Worm (Caenorhabditis elegans) whole organism, young adult: Measurements from ENCODE around the gene T06E8.2.

Experiments
- C06A6.2 ChIP-seq: fragments of 200-800 bp; sonication (Bioruptor generic); conservative IDR thresholded peaks from 2 replicates; pipeline ENCODE4 v1.3.6; 2022; ENCODE audit warnings: missing genetic modification characterization, missing compliant biosample characterization
- C17E4.6 ChIP-seq: fragments of 200-800 bp; sonication (Bioruptor generic); IDR thresholded peaks from 2 replicates; pipeline ENCODE4 v1.3.6; 2022; ENCODE audit warnings: missing genetic modification reagents, missing genetic modification characterization, missing compliant biosample characterization
- D2030.7 ChIP-seq: fragments of 200-800 bp; sonication (Bioruptor generic); IDR thresholded peaks from 2 replicates; pipeline ENCODE4 v1.3.6; 2022; ENCODE audit warnings: missing genetic modification reagents, missing genetic modification characterization, missing compliant biosample characterization
- F10E7.11 ChIP-seq: sonication (generic microtip); optimal IDR thresholded peaks from 2 replicates; lab custom pipeline; 2017; ENCODE audit warnings: mild to moderate bottlenecking, missing genetic modification characterization, moderate library complexity, missing compliant biosample characterization
- F23B12.7 ChIP-seq: sonication (generic microtip); optimal IDR thresholded peaks from 2 replicates; lab custom pipeline; 2017; ENCODE audit warnings: missing genetic modification characterization, mild to moderate bottlenecking, missing compliant biosample characterization, antibody characterized with exemption, moderate library complexity; ENCODE audit not compliant: insufficient read depth
- F49E8.2 ChIP-seq: sonication (generic microtip); optimal IDR thresholded peaks from 3 replicates; lab custom pipeline; 2017; ENCODE audit warnings: missing genetic modification characterization, mild to moderate bottlenecking, missing compliant biosample characterization, antibody characterized with exemption, moderate library complexity; ENCODE audit not compliant: insufficient read depth
- F52B5.7 ChIP-seq: sonication (generic microtip); optimal IDR thresholded peaks from 2 replicates; lab custom pipeline; 2016; ENCODE audit warnings: mild to moderate bottlenecking, missing genetic modification characterization, missing compliant biosample characterization
- F55B11.4 ChIP-seq: sonication (generic microtip); optimal IDR thresholded peaks from 2 replicates; lab custom pipeline; 2016; ENCODE audit warnings: missing compliant biosample characterization, missing genetic modification characterization, borderline replicate concordance; ENCODE audit not compliant: insufficient read depth
- F57C9.4 ChIP-seq: sonication (generic microtip); optimal IDR thresholded peaks from 2 replicates; lab custom pipeline; 2017; ENCODE audit warnings: mild to moderate bottlenecking, missing genetic modification characterization, missing compliant biosample characterization
- K12H6.12 ChIP-seq: fragments of 200-800 bp; sonication (Bioruptor generic); optimal IDR thresholded peaks from 2 replicates; lab custom pipeline; 2018; ENCODE audit warnings: mild to moderate bottlenecking, missing genetic modification characterization, missing compliant biosample characterization
- Y79H2A.3 ChIP-seq: fragments of 200-800 bp; sonication (Bioruptor generic); conservative IDR thresholded peaks from 2 replicates; pipeline ENCODE4 v1.3.6; 2022; ENCODE audit warnings: missing genetic modification reagents, missing genetic modification characterization, missing compliant biosample characterization
- ZK185.1 ChIP-seq: sonication (generic microtip); optimal IDR thresholded peaks from 2 replicates; lab custom pipeline; 2016; ENCODE audit warnings: mild to moderate bottlenecking, missing genetic modification characterization, missing compliant biosample characterization; ENCODE audit not compliant: poor library complexity, severe bottlenecking
- aptf-2 ChIP-seq: fragments of 200-800 bp; sonication (Bioruptor generic); conservative IDR thresholded peaks from 2 replicates; pipeline ENCODE4 v1.3.6; 2022; ENCODE audit warnings: missing genetic modification reagents, missing genetic modification characterization, missing compliant biosample characterization
- atf-7 ChIP-seq: sonication (generic microtip); optimal IDR thresholded peaks from 2 replicates; lab custom pipeline; 2017; ENCODE audit warnings: mild to moderate bottlenecking, missing genetic modification characterization, missing compliant biosample characterization
- bed-2 ChIP-seq: fragments of 200-800 bp; sonication (Bioruptor generic); IDR thresholded peaks from 2 replicates; pipeline ENCODE4 v1.3.6; 2022; ENCODE audit warnings: missing genetic modification reagents, missing genetic modification characterization, missing compliant biosample characterization
- cebp-1 ChIP-seq, 2 experiments: fragments of 200-800 bp in 1 of 2; sonication (Bioruptor generic) in 1 of 2; sonication (generic microtip) in 1 of 2; IDR thresholded peaks in 1 of 2; optimal IDR thresholded peaks in 1 of 2; 2 replicates each; pipeline versions ENCODE4 v1.3.6 to Lab custom; 2017 to 2022; ENCODE audit warnings: missing compliant biosample characterization in 2 of 2, missing genetic modification characterization in 2 of 2, mild to moderate bottlenecking in 1 of 2, missing genetic modification reagents in 1 of 2, moderate library complexity in 1 of 2
- ceh-100 ChIP-seq: fragments of 200-800 bp; sonication (Bioruptor generic); IDR thresholded peaks from 2 replicates; pipeline ENCODE4 v1.3.6; 2022; ENCODE audit warnings: missing genetic modification reagents, missing genetic modification characterization, missing compliant biosample characterization
- ceh-79 ChIP-seq: sonication (generic microtip); optimal IDR thresholded peaks from 2 replicates; lab custom pipeline; 2017; ENCODE audit warnings: mild to moderate bottlenecking, missing genetic modification characterization, missing compliant biosample characterization
- ceh-91 ChIP-seq: fragments of 200-800 bp; sonication (Bioruptor generic); IDR thresholded peaks from 2 replicates; pipeline ENCODE4 v1.3.6; 2022; ENCODE audit warnings: missing genetic modification reagents, missing genetic modification characterization, missing compliant biosample characterization
- chd-7 ChIP-seq: sonication (generic microtip); optimal IDR thresholded peaks from 2 replicates; lab custom pipeline; 2016; ENCODE audit warnings: mild to moderate bottlenecking, missing genetic modification characterization, moderate library complexity, missing compliant biosample characterization
- dox-1 ChIP-seq: fragments of 200-800 bp; sonication (Bioruptor generic); IDR thresholded peaks from 2 replicates; pipeline ENCODE4 v1.3.6; 2022; ENCODE audit warnings: missing genetic modification reagents, missing genetic modification characterization, missing compliant biosample characterization
- efl-1 ChIP-seq: fragments of 150-350 bp; optimal IDR thresholded peaks from 2 replicates; lab custom pipeline; 2014; ENCODE audit warnings: missing biosample characterization, missing genetic modification reagents, missing genetic modification characterization
- ekl-4 ChIP-seq: fragments of 200-800 bp; sonication (Bioruptor generic); IDR thresholded peaks from 2 replicates; pipeline ENCODE4 v1.3.6; 2022; ENCODE audit warnings: missing genetic modification reagents, missing genetic modification characterization, missing compliant biosample characterization
- hsf-1 ChIP-seq: fragments of 200-800 bp; sonication (Bioruptor generic); IDR thresholded peaks from 2 replicates; pipeline ENCODE4 v1.3.6; 2022; ENCODE audit warnings: missing genetic modification reagents, missing genetic modification characterization, missing compliant biosample characterization
- lag-1 ChIP-seq: fragments of 200-800 bp; sonication (Bioruptor generic); IDR thresholded peaks from 2 replicates; pipeline ENCODE4 v1.3.6; 2022; ENCODE audit warnings: missing genetic modification reagents, missing genetic modification characterization, missing compliant biosample characterization
- let-607 ChIP-seq, 2 experiments: fragments of 200-800 bp in 1 of 2; sonication (Bioruptor generic) in 1 of 2; sonication (generic microtip) in 1 of 2; optimal IDR thresholded peaks; 2 replicates each; lab custom pipeline; 2016 to 2018; ENCODE audit warnings: mild to moderate bottlenecking in 2 of 2, missing compliant biosample characterization in 2 of 2, missing genetic modification characterization in 2 of 2, moderate library complexity in 2 of 2, missing genotype in 1 of 2
- lin-40 ChIP-seq: sonication (generic microtip); optimal IDR thresholded peaks from 2 replicates; lab custom pipeline; 2016; ENCODE audit warnings: missing genetic modification characterization, mild to moderate bottlenecking, missing compliant biosample characterization, missing genotype, missing genetic modification reagents
- lsl-1 ChIP-seq: fragments of 200-800 bp; sonication (Bioruptor generic); optimal IDR thresholded peaks from 2 replicates; lab custom pipeline; 2018; ENCODE audit warnings: mild to moderate bottlenecking, missing genetic modification characterization, moderate library complexity, missing compliant biosample characterization
- madf-10 ChIP-seq: sonication (generic microtip); optimal IDR thresholded peaks from 2 replicates; lab custom pipeline; 2016; ENCODE audit warnings: mild to moderate bottlenecking, missing genetic modification characterization, missing compliant biosample characterization
- madf-8 ChIP-seq: fragments of 200-800 bp; sonication (Bioruptor generic); conservative IDR thresholded peaks from 2 replicates; pipeline ENCODE4 v1.3.6; 2022; ENCODE audit warnings: missing genetic modification reagents, missing genetic modification characterization, missing compliant biosample characterization
- mel-28 ChIP-seq: sonication (generic microtip); optimal IDR thresholded peaks from 2 replicates; lab custom pipeline; 2016; ENCODE audit warnings: borderline replicate concordance, mild to moderate bottlenecking, missing genetic modification characterization, missing compliant biosample characterization
- nfya-2 ChIP-seq: fragments of 200-800 bp; sonication (Bioruptor generic); IDR thresholded peaks from 2 replicates; pipeline ENCODE4 v1.3.6; 2022; ENCODE audit warnings: missing genetic modification reagents, missing genetic modification characterization, missing compliant biosample characterization
- nfyb-1 ChIP-seq: fragments of 200-800 bp; sonication (Bioruptor generic); IDR thresholded peaks from 2 replicates; pipeline ENCODE4 v1.3.6; 2022; ENCODE audit warnings: missing genetic modification reagents, missing genetic modification characterization, missing compliant biosample characterization
- nhr-80 ChIP-seq: sonication (generic microtip); optimal IDR thresholded peaks from 2 replicates; lab custom pipeline; 2016; ENCODE audit warnings: missing genetic modification characterization, missing compliant biosample characterization
- pha-4 ChIP-seq: fragments of 150-350 bp; sonication (generic microtip); optimal IDR thresholded peaks from 2 replicates; lab custom pipeline; 2014; ENCODE audit warnings: missing biosample characterization, missing genetic modification reagents, missing genetic modification characterization
- sea-2 ChIP-seq: fragments of 200-800 bp; sonication (Bioruptor generic); IDR thresholded peaks from 2 replicates; pipeline ENCODE4 v1.3.6; 2022; ENCODE audit warnings: missing genetic modification characterization, missing compliant biosample characterization
- snpc-1.1 ChIP-seq: sonication (generic microtip); optimal IDR thresholded peaks from 2 replicates; lab custom pipeline; 2017; ENCODE audit warnings: missing genetic modification characterization, mild to moderate bottlenecking, missing compliant biosample characterization, antibody characterized with exemption, moderate library complexity, missing genotype, missing genetic modification reagents; ENCODE audit not compliant: insufficient read depth
- snpc-1.3 ChIP-seq: sonication (generic microtip); optimal IDR thresholded peaks from 2 replicates; lab custom pipeline; 2017; ENCODE audit warnings: missing genetic modification characterization, mild to moderate bottlenecking, missing compliant biosample characterization, antibody characterized with exemption, moderate library complexity, missing genotype, missing genetic modification reagents; ENCODE audit not compliant: insufficient read depth
- snpc-3.4 ChIP-seq: sonication (generic microtip); optimal IDR thresholded peaks from 2 replicates; lab custom pipeline; 2017; ENCODE audit warnings: missing genetic modification characterization, mild to moderate bottlenecking, missing compliant biosample characterization, antibody characterized with exemption, moderate library complexity, missing genotype, missing genetic modification reagents
- snpc-4 ChIP-seq, 5 experiments: fragments of 150-350 bp in 1 of 5; sonication (generic microtip) in 4 of 5; optimal IDR thresholded peaks; 2 replicates each; lab custom pipeline; 2014 to 2018; ENCODE audit warnings: missing genetic modification characterization in 5 of 5, missing biosample characterization in 3 of 5, antibody characterized with exemption in 2 of 5, mild to moderate bottlenecking in 2 of 5, missing compliant biosample characterization in 2 of 5, missing genotype in 2 of 5, moderate library complexity in 2 of 5, missing genetic modification reagents in 1 of 5
- tbp1 ChIP-seq: fragments of 200-800 bp; sonication (Bioruptor generic); optimal IDR thresholded peaks from 2 replicates; lab custom pipeline; 2018; ENCODE audit warnings: mild to moderate bottlenecking, missing genetic modification characterization, missing compliant biosample characterization
- tlf-1 ChIP-seq: fragments of 200-800 bp; sonication (Bioruptor generic); optimal IDR thresholded peaks from 2 replicates; lab custom pipeline; 2018; ENCODE audit warnings: mild to moderate bottlenecking, missing genetic modification characterization, missing compliant biosample characterization
- zfh-2 ChIP-seq: fragments of 200-800 bp; sonication (Bioruptor generic); conservative IDR thresholded peaks from 2 replicates; pipeline ENCODE4 v1.3.6; 2022; ENCODE audit warnings: missing genetic modification reagents, missing genetic modification characterization, missing compliant biosample characterization
- zim-3 ChIP-seq: sonication (generic microtip); optimal IDR thresholded peaks from 2 replicates; lab custom pipeline; 2017; ENCODE audit warnings: mild to moderate bottlenecking, missing genetic modification characterization, moderate library complexity, missing compliant biosample characterization
- ztf-28 ChIP-seq: fragments of 200-800 bp; sonication (Bioruptor generic); IDR thresholded peaks from 2 replicates; pipeline ENCODE4 v1.3.6; 2022; ENCODE audit warnings: missing genetic modification reagents, missing genetic modification characterization, missing compliant biosample characterization

T06E8.2 gene

ce11 chrV:10003315-10003969 lies 32.8 kb downstream of the T06E8.2 start:
- peak; percentile 2 for TF ChIP-seq K12H6.12
- TF ChIP-seq D2030.7: peak; percentile 56; the same call in 1 of the 2 replicates
- TF ChIP-seq C06A6.2 (GFP tag; lab: Robert Waterston, UW): no peak
- peak; percentile 32 for TF ChIP-seq madf-8
- no peak for TF ChIP-seq lin-40
- no peak for TF ChIP-seq zim-3 (tag; lab: Kevin White, UChicago)
- no peak for TF ChIP-seq chd-7 (tag; lab: Kevin White, UChicago)
- TF ChIP-seq let-607 (tag; optimal IDR thresholded peaks at IDR 0.05; lab: Kevin White, UChicago): peak; percentile 24 to 33
- TF ChIP-seq ztf-28 (GFP tag; lab: Robert Waterston, UW): no peak
- no peak; the same call in 1 of the 2 replicates for TF ChIP-seq dox-1 (GFP tag; lab: Robert Waterston, UW)
- no peak for TF ChIP-seq lag-1 (GFP tag; lab: Robert Waterston, UW)
- TF ChIP-seq zfh-2: no peak
- peak; percentile 81 for TF ChIP-seq nhr-80
- no peak for TF ChIP-seq ceh-91
- no peak for TF ChIP-seq hsf-1 (GFP tag; lab: Robert Waterston, UW)
- TF ChIP-seq Y79H2A.3 (GFP tag; lab: Robert Waterston, UW): no peak
- peak; percentile 42 for TF ChIP-seq lsl-1
- no peak for TF ChIP-seq nfya-2
- peak; percentile 73 for TF ChIP-seq snpc-3.4 (tag; lab: Kevin White, UChicago)
- TF ChIP-seq sea-2 (GFP tag; lab: Robert Waterston, UW): no peak
- no peak for TF ChIP-seq madf-10
- peak; percentile 43 for TF ChIP-seq snpc-1.1 (tag; lab: Kevin White, UChicago)
- TF ChIP-seq F57C9.4: no peak
- TF ChIP-seq F10E7.11: no peak
- TF ChIP-seq mel-28 (tag; lab: Kevin White, UChicago): no peak
- no peak for TF ChIP-seq cebp-1 (GFP tag; IDR thresholded peaks at IDR 0.05; lab: Robert Waterston, UW)
- TF ChIP-seq cebp-1 (tag; optimal IDR thresholded peaks at IDR 0.05; lab: Kevin White, UChicago): no peak
- TF ChIP-seq bed-2 (GFP tag; lab: Robert Waterston, UW): no peak
- no peak for TF ChIP-seq tlf-1 (GFP tag; lab: Kevin White, UChicago)
- TF ChIP-seq F52B5.7 (tag; lab: Kevin White, UChicago): no peak
- no peak for TF ChIP-seq C17E4.6 (GFP tag; lab: Robert Waterston, UW)
- no peak for TF ChIP-seq ekl-4
- TF ChIP-seq F49E8.2 (tag; lab: Kevin White, UChicago): peak; percentile 21
- peak; percentile 47 for TF ChIP-seq efl-1 (GFP tag; lab: Kevin White, UChicago)
- no peak for TF ChIP-seq ceh-100
- no peak for TF ChIP-seq pha-4 (tag; lab: Kevin White, UChicago)
- peak; percentile 7 for TF ChIP-seq atf-7 (tag; lab: Kevin White, UChicago)
- TF ChIP-seq aptf-2: 0 out of 2 replicates have a peak, but pooled peaks have one; percentile 39
- peak; percentile 44 for TF ChIP-seq ZK185.1 (tag; lab: Kevin White, UChicago)
- no peak for TF ChIP-seq tbp1
- TF ChIP-seq snpc-4 (GFP tag; optimal IDR thresholded peaks at IDR 0.05; lab: Kevin White, UChicago): no peak
- peak in 1 of 4 experiments; percentile 7 for TF ChIP-seq snpc-4 (tag; optimal IDR thresholded peaks at IDR 0.05; lab: Kevin White, UChicago)
- no peak for TF ChIP-seq F55B11.4
- peak; percentile 12 for TF ChIP-seq F23B12.7 (tag; lab: Kevin White, UChicago)
- TF ChIP-seq ceh-79 (tag; lab: Kevin White, UChicago): no peak
- no peak for TF ChIP-seq snpc-1.3 (tag; lab: Kevin White, UChicago)
- TF ChIP-seq nfyb-1 (GFP tag; lab: Robert Waterston, UW): no peak
